Worm (Caenorhabditis elegans) whole organism, young adult: ENCODE results near the gene irld-51.

Source experiments
- F10E7.11 ChIP-seq: sonication (generic microtip); optimal IDR thresholded peaks from 2 replicates; lab custom pipeline; 2017; ENCODE audit warnings: mild to moderate bottlenecking, missing genetic modification characterization, moderate library complexity, missing compliant biosample characterization
- F22D6.2 ChIP-seq: sonication (generic microtip); optimal IDR thresholded peaks from 2 replicates; lab custom pipeline; 2016; ENCODE audit warnings: mild to moderate bottlenecking, missing genetic modification characterization, missing compliant biosample characterization
- F33H1.4 ChIP-seq: fragments of 200-800 bp; sonication (Bioruptor generic); IDR thresholded peaks from 2 replicates; pipeline ENCODE4 v1.3.6; 2022; ENCODE audit warnings: missing genetic modification reagents, missing genetic modification characterization, missing compliant biosample characterization
- K12H6.12 ChIP-seq: fragments of 200-800 bp; sonication (Bioruptor generic); optimal IDR thresholded peaks from 2 replicates; lab custom pipeline; 2018; ENCODE audit warnings: mild to moderate bottlenecking, missing genetic modification characterization, missing compliant biosample characterization
- Y53F4B.3 ChIP-seq: fragments of 200-800 bp; sonication (Bioruptor generic); IDR thresholded peaks from 2 replicates; pipeline ENCODE4 v1.3.6; 2022; ENCODE audit warnings: missing genetic modification reagents, missing genetic modification characterization, missing compliant biosample characterization
- Y67H2A.10 ChIP-seq: fragments of 200-800 bp; sonication (Bioruptor generic); conservative IDR thresholded peaks from 2 replicates; pipeline ENCODE4 v1.3.6; 2022; ENCODE audit warnings: missing genetic modification reagents, missing genetic modification characterization, missing compliant biosample characterization
- ama-1 ChIP-seq, 3 experiments: fragments of 150-350 bp in 1 of 3; sonication (generic microtip) in 2 of 3; optimal IDR thresholded peaks; 2 replicates each; lab custom pipeline; 2014 to 2018; ENCODE audit warnings: missing biosample characterization in 2 of 3, missing genetic modification characterization in 2 of 3, missing genetic modification reagents in 2 of 3
- aptf-2 ChIP-seq: fragments of 200-800 bp; sonication (Bioruptor generic); conservative IDR thresholded peaks from 2 replicates; pipeline ENCODE4 v1.3.6; 2022; ENCODE audit warnings: missing genetic modification reagents, missing genetic modification characterization, missing compliant biosample characterization
- atf-7 ChIP-seq: sonication (generic microtip); optimal IDR thresholded peaks from 2 replicates; lab custom pipeline; 2017; ENCODE audit warnings: mild to moderate bottlenecking, missing genetic modification characterization, missing compliant biosample characterization
- athp-1 ChIP-seq: sonication (generic microtip); optimal IDR thresholded peaks from 2 replicates; lab custom pipeline; 2017; ENCODE audit warnings: mild to moderate bottlenecking, missing genetic modification characterization, missing compliant biosample characterization
- attf-3 ChIP-seq: fragments of 200-800 bp; sonication (Bioruptor generic); conservative IDR thresholded peaks from 2 replicates; pipeline ENCODE4 v1.3.6; 2022; ENCODE audit warnings: missing genetic modification reagents, missing genetic modification characterization, missing compliant biosample characterization
- dox-1 ChIP-seq: fragments of 200-800 bp; sonication (Bioruptor generic); IDR thresholded peaks from 2 replicates; pipeline ENCODE4 v1.3.6; 2022; ENCODE audit warnings: missing genetic modification reagents, missing genetic modification characterization, missing compliant biosample characterization
- egl-18 ChIP-seq: fragments of 200-800 bp; sonication (Bioruptor generic); IDR thresholded peaks from 2 replicates; pipeline ENCODE4 v1.3.6; 2022; ENCODE audit warnings: missing genetic modification reagents, missing genetic modification characterization, missing compliant biosample characterization
- egrh-3 ChIP-seq: fragments of 200-800 bp; sonication (Bioruptor generic); IDR thresholded peaks from 2 replicates; pipeline ENCODE4 v1.3.6; 2022; ENCODE audit warnings: missing genetic modification reagents, missing genetic modification characterization, missing compliant biosample characterization
- ekl-4 ChIP-seq: fragments of 200-800 bp; sonication (Bioruptor generic); IDR thresholded peaks from 2 replicates; pipeline ENCODE4 v1.3.6; 2022; ENCODE audit warnings: missing genetic modification reagents, missing genetic modification characterization, missing compliant biosample characterization
- ets-4 ChIP-seq: fragments of 200-800 bp; sonication (Bioruptor generic); optimal IDR thresholded peaks from 2 replicates; lab custom pipeline; 2018; ENCODE audit warnings: mild to moderate bottlenecking, missing genetic modification characterization, missing compliant biosample characterization
- fkh-3 ChIP-seq: sonication (generic microtip); optimal IDR thresholded peaks from 2 replicates; lab custom pipeline; 2016; ENCODE audit warnings: mild to moderate bottlenecking, missing genetic modification characterization, missing compliant biosample characterization
- hlh-26 ChIP-seq: fragments of 200-800 bp; sonication (Bioruptor generic); conservative IDR thresholded peaks from 2 replicates; pipeline ENCODE4 v1.3.6; 2022; ENCODE audit warnings: missing genetic modification reagents, missing genetic modification characterization, missing compliant biosample characterization
- hmg-1.2 ChIP-seq: fragments of 200-800 bp; sonication (Bioruptor generic); IDR thresholded peaks from 2 replicates; pipeline ENCODE4 v1.3.6; 2022; ENCODE audit warnings: missing genetic modification reagents, missing genetic modification characterization, missing compliant biosample characterization
- hmg-20 ChIP-seq: fragments of 200-800 bp; sonication (Bioruptor generic); IDR thresholded peaks from 2 replicates; pipeline ENCODE4 v1.3.6; 2022; ENCODE audit warnings: missing genetic modification reagents, missing genetic modification characterization, missing compliant biosample characterization
- lin-26 ChIP-seq: fragments of 200-800 bp; sonication (Bioruptor generic); IDR thresholded peaks from 2 replicates; pipeline ENCODE4 v1.3.6; 2022; ENCODE audit warnings: missing genetic modification reagents, missing genetic modification characterization, missing compliant biosample characterization
- lin-35 ChIP-seq, 3 experiments: fragments of 150-350 bp in 2 of 3; sonication (generic microtip) in 1 of 3; optimal IDR thresholded peaks; 2 replicates each; lab custom pipeline; 2014 to 2018; ENCODE audit warnings: missing biosample characterization in 3 of 3, missing genetic modification characterization in 3 of 3, missing genetic modification reagents in 3 of 3
- lsl-1 ChIP-seq: fragments of 200-800 bp; sonication (Bioruptor generic); optimal IDR thresholded peaks from 2 replicates; lab custom pipeline; 2018; ENCODE audit warnings: mild to moderate bottlenecking, missing genetic modification characterization, moderate library complexity, missing compliant biosample characterization
- lsy-27 ChIP-seq: sonication (generic microtip); optimal IDR thresholded peaks from 2 replicates; lab custom pipeline; 2017; ENCODE audit warnings: missing genetic modification characterization, mild to moderate bottlenecking, missing compliant biosample characterization, antibody characterized with exemption, missing genotype, borderline replicate concordance; ENCODE audit not compliant: insufficient read depth
- mes-4 ChIP-seq: sonication (generic microtip); optimal IDR thresholded peaks from 2 replicates; lab custom pipeline; 2016; ENCODE audit warnings: missing genotype, missing genetic modification characterization, missing compliant biosample characterization
- mxl-1 ChIP-seq: sonication (generic microtip); optimal IDR thresholded peaks from 2 replicates; lab custom pipeline; 2016; ENCODE audit warnings: missing genetic modification characterization, missing compliant biosample characterization
- nfyb-1 ChIP-seq: fragments of 200-800 bp; sonication (Bioruptor generic); IDR thresholded peaks from 2 replicates; pipeline ENCODE4 v1.3.6; 2022; ENCODE audit warnings: missing genetic modification reagents, missing genetic modification characterization, missing compliant biosample characterization
- pbrm-1 ChIP-seq: fragments of 200-800 bp; sonication (Bioruptor generic); IDR thresholded peaks from 2 replicates; pipeline ENCODE4 v1.3.6; 2022; ENCODE audit warnings: missing genetic modification reagents, missing genetic modification characterization, missing compliant biosample characterization
- rec-8 ChIP-seq, 2 experiments: sonication (generic microtip); optimal IDR thresholded peaks; 2 replicates each; lab custom pipeline; 2016; ENCODE audit warnings: mild to moderate bottlenecking in 2 of 2, missing genetic modification characterization in 2 of 2, missing genetic modification reagents in 2 of 2, missing genotype in 2 of 2, missing biosample characterization in 1 of 2, missing compliant biosample characterization in 1 of 2, moderate library complexity in 1 of 2
- rpc-1 ChIP-seq, 2 experiments: fragments of 150-350 bp in 1 of 2; sonication (generic microtip) in 1 of 2; optimal IDR thresholded peaks; 2 replicates each; lab custom pipeline; 2014 to 2018; ENCODE audit warnings: missing biosample characterization in 1 of 2, missing genetic modification characterization in 1 of 2, missing genetic modification reagents in 1 of 2, missing genotype in 1 of 2
- sdz-38 ChIP-seq: sonication (generic microtip); optimal IDR thresholded peaks from 2 replicates; lab custom pipeline; 2016; ENCODE audit warnings: missing genotype, missing genetic modification characterization, missing compliant biosample characterization
- snpc-1.1 ChIP-seq: sonication (generic microtip); optimal IDR thresholded peaks from 2 replicates; lab custom pipeline; 2017; ENCODE audit warnings: missing genetic modification characterization, mild to moderate bottlenecking, missing compliant biosample characterization, antibody characterized with exemption, moderate library complexity, missing genotype, missing genetic modification reagents; ENCODE audit not compliant: insufficient read depth
- snpc-3.4 ChIP-seq: sonication (generic microtip); optimal IDR thresholded peaks from 2 replicates; lab custom pipeline; 2017; ENCODE audit warnings: missing genetic modification characterization, mild to moderate bottlenecking, missing compliant biosample characterization, antibody characterized with exemption, moderate library complexity, missing genotype, missing genetic modification reagents
- tbp1 ChIP-seq: fragments of 200-800 bp; sonication (Bioruptor generic); optimal IDR thresholded peaks from 2 replicates; lab custom pipeline; 2018; ENCODE audit warnings: mild to moderate bottlenecking, missing genetic modification characterization, missing compliant biosample characterization
- unc-130 ChIP-seq: sonication (generic microtip); optimal IDR thresholded peaks from 2 replicates; lab custom pipeline; 2016; ENCODE audit warnings: missing genetic modification reagents, missing genetic modification characterization, missing compliant biosample characterization
- xnd-1 ChIP-seq: sonication (generic microtip); optimal IDR thresholded peaks from 2 replicates; lab custom pipeline; 2016; ENCODE audit warnings: missing genotype, missing genetic modification reagents, missing genetic modification characterization, missing compliant biosample characterization
- zfh-2 ChIP-seq: fragments of 200-800 bp; sonication (Bioruptor generic); conservative IDR thresholded peaks from 2 replicates; pipeline ENCODE4 v1.3.6; 2022; ENCODE audit warnings: missing genetic modification reagents, missing genetic modification characterization, missing compliant biosample characterization
- zim-3 ChIP-seq: sonication (generic microtip); optimal IDR thresholded peaks from 2 replicates; lab custom pipeline; 2017; ENCODE audit warnings: mild to moderate bottlenecking, missing genetic modification characterization, moderate library complexity, missing compliant biosample characterization
- ztf-25 ChIP-seq: fragments of 200-800 bp; sonication (Bioruptor generic); IDR thresholded peaks from 2 replicates; pipeline ENCODE4 v1.3.6; 2022; ENCODE audit warnings: missing genetic modification reagents, missing genetic modification characterization, missing compliant biosample characterization

irld-51 gene

DNA sequence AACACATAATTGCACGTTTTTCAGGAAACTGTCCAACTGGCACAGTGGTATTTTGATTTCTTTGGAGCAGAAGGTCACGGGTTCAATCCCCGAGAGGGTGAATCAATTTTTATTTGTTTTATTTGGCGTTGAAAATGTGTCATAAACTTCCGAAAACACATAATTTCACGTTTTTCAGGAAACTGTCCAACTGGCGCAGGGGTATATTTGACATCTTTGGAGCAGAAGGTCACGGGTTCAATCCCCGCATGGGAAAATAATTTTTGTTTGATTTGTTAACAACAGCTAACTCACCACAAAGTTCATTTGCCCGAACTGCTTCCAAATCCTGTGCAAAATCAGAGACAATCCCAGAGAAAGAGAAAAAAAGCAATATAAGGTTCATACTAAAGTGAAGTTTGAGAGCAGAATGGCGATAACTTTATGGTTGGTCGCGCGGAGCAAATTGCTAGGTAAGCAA is 3.2 kb upstream of the irld-51 start, which contains the start of gene irld-48 (continued):
- no peak for TF ChIP-seq ama-1 (optimal IDR thresholded peaks at IDR 0.05; lab: Kevin White, UChicago)
- TF ChIP-seq ama-1 (GFP tag; optimal IDR thresholded peaks at IDR 0.05; lab: Kevin White, UChicago) = no peak
- TF ChIP-seq hmg-1.2 (GFP tag; lab: Robert Waterston, UW) = no peak
- no peak for TF ChIP-seq rpc-1 (optimal IDR thresholded peaks at IDR 0.05; lab: Kevin White, UChicago)
- TF ChIP-seq rpc-1 (tag; optimal IDR thresholded peaks at IDR 0.05; lab: Kevin White, UChicago) = peak; percentile 62
- no peak for TF ChIP-seq Y53F4B.3
- TF ChIP-seq athp-1 (tag; lab: Kevin White, UChicago) = no peak
- 0 out of 2 replicates have a peak, but pooled peaks have one; percentile 22 for TF ChIP-seq lin-26 (GFP tag; lab: Robert Waterston, UW)
- no peak for TF ChIP-seq ets-4 (GFP tag; lab: Kevin White, UChicago)
- TF ChIP-seq lsy-27 = no peak
- TF ChIP-seq Y67H2A.10 (GFP tag; lab: Robert Waterston, UW) = no peak
- no peak for TF ChIP-seq egl-18 (GFP tag; lab: Robert Waterston, UW)
- no peak for TF ChIP-seq egrh-3 (GFP tag; lab: Robert Waterston, UW)
- no peak for TF ChIP-seq nfyb-1 (GFP tag; lab: Robert Waterston, UW)
- no peak for TF ChIP-seq snpc-3.4 (tag; lab: Kevin White, UChicago)
- peak; percentile 70 for TF ChIP-seq tbp1 (GFP tag; lab: Kevin White, UChicago)
- TF ChIP-seq sdz-38 (tag; lab: Kevin White, UChicago) = no peak

DNA sequence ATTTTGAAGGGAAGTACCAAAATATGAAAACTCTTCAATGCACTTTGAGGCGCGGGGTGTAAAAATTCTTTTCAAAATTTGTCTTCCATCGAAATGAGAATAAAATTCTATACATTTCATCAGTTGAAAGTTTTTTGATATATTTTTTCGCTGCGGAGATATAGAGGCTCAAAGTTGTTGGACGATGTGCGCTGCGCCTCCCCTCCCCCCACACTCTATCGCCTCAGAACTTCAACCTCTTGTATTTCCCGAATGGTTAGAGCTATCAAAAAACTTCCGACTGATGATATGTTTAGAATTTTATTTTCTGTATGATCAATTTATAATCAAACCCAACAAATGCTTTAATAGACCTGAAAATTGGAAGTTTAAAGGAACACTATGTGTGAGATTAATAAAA is 3.9 kb downstream of the irld-51 start:
- 0 out of 2 replicates have a peak, but pooled peaks have one; percentile 27 for TF ChIP-seq hmg-1.2 (GFP tag; lab: Robert Waterston, UW)
- TF ChIP-seq pbrm-1 (GFP tag; lab: Robert Waterston, UW) = no peak
- TF ChIP-seq xnd-1 (tag; lab: Kevin White, UChicago) = no peak

DNA sequence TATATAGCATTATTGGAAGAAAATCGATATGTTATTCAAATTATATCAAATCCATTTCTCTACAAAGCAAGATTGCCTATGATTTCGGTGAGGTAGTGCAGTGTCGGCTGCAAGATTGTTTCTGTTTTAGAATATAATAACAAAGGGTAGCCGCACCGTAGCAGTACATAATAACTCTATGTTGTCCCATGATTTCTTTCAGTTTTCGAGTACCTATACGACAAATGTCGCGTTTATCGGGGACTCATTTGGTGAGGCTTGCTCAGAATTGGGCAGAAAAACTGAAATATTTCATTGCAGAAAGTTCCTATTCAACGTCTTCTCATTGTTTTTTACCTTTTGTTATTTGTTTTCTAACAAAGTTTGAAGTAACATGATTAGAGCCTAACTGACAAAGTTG is 6.1 kb downstream of the irld-51 start, which contains the start of gene srw-79:
TSS of gene srw-79 (plus strand) at position 301 of the 400 bp plus-strand sequence.
- TF ChIP-seq F22D6.2 (tag; lab: Kevin White, UChicago) (no peak), mes-4 (tag; lab: Kevin White, UChicago) (no peak), unc-130 (GFP tag; lab: Kevin White, UChicago) (no peak), F10E7.11 (no peak), ekl-4 (GFP tag; lab: Robert Waterston, UW) (no peak), fkh-3 (no peak), zim-3 (no peak), hmg-20 (GFP tag; lab: Robert Waterston, UW) (no peak), attf-3 (GFP tag; lab: Robert Waterston, UW) (no peak), lin-35 (GFP tag; optimal IDR thresholded peaks at IDR 0.05; lab: Kevin White, UChicago) (no peak), aptf-2 (no peak), atf-7 (tag; lab: Kevin White, UChicago) (no peak), dox-1 (GFP tag; lab: Robert Waterston, UW) (no peak), K12H6.12 (no peak), ztf-25 (GFP tag; lab: Robert Waterston, UW) (no peak), mxl-1 (no peak), zfh-2 (GFP tag; lab: Robert Waterston, UW) (no peak)

DNA sequence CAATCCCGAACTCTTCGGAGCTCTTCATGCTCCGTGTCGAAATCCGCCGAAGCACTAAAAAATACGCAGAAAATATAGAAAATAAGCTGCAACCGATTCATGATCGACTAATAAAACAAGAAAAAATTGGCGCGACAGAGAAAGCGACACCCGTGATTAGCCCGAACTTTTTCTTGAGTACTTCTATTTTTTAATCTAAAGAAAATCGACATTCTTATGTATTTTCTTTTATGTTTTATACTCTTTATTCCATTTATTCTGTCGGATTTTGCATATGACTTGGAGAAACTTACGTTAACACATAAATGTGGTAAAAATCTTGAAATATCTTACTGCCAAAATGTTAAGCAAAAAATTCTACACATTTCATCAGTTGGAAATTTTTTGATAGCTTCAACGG is 8.6 kb downstream of the irld-51 start, which contains the start of the genes irld-50 and irld-49:
TSS of gene irld-50 (minus strand) at position 101 of the 400 bp plus-strand sequence.
TSS of gene irld-49 (plus strand) at position 211 of the 400 bp plus-strand sequence.
- TF ChIP-seq lsl-1 = no peak
- TF ChIP-seq hlh-26 = no peak
- no peak for TF ChIP-seq rec-8 (tag; optimal IDR thresholded peaks at IDR 0.05; lab: Kevin White, UChicago)
- TF ChIP-seq F33H1.4 (GFP tag; lab: Robert Waterston, UW) = no peak
- TF ChIP-seq egl-18 (GFP tag; lab: Robert Waterston, UW) = no peak
- no peak for TF ChIP-seq snpc-1.1
- TF ChIP-seq, all 124 proteins: peak for 0
